Fruit fly (Drosophila melanogaster): Measurements from ENCODE around the gene Atet.
A peak's percentile ranks its signal among the peaks of the same experiment; 100 is the strongest.

Gene Atet

dm6 chr2L:4350683-4351324, 17.1 kb downstream of the Atet start (continued):
- TF ChIP-seq D19B (GFP tag; optimal IDR thresholded peaks at IDR 0.05) (no peak), Neu2 (GFP tag; optimal IDR thresholded peaks at IDR 0.05; ENCODE audit: borderline replicate concordance) (no peak), CG2875 (GFP tag; optimal IDR thresholded peaks at IDR 0.05) (peak; percentile 16), pfk (GFP tag; optimal IDR thresholded peaks at IDR 0.05) (no peak), Nf-YA (GFP tag; IDR thresholded peaks at IDR 0.05) (no peak), CG10565 (GFP tag; optimal IDR thresholded peaks at IDR 0.05) (no peak), zen2 (GFP tag; IDR thresholded peaks at IDR 0.05; ENCODE audit: partially characterized antibody) (no peak), Sox102F (GFP tag; optimal IDR thresholded peaks at IDR 0.05) (peak; percentile 13), CG1603 (tag; optimal IDR thresholded peaks at IDR 0.05) (peak; percentile 58), Mes4 (GFP tag; optimal IDR thresholded peaks at IDR 0.05) (peak; percentile 67), GATAe (GFP tag; conservative IDR thresholded peaks at IDR 0.05) (no peak), CG7372 (GFP tag; IDR thresholded peaks at IDR 0.05) (peak; percentile 30; the same call in 1 of the 2 replicates), fru (optimal IDR thresholded peaks at IDR 0.05) (no peak), CG32532 (GFP tag; IDR thresholded peaks at IDR 0.05) (no peak; the same call in 1 of the 2 replicates), Abd-B (GFP tag; optimal IDR thresholded peaks at IDR 0.05) (peak; percentile 26), MBD-R2 (GFP tag; IDR thresholded peaks at IDR 0.05) (no peak), HLH3B (GFP tag; IDR thresholded peaks at IDR 0.05) (no peak), H15 (GFP tag; IDR thresholded peaks at IDR 0.05) (0 out of 3 replicates have a peak, but pooled peaks have one; percentile 35), gro (GFP tag; optimal IDR thresholded peaks at IDR 0.05) (no peak), lmd (GFP tag; IDR thresholded peaks at IDR 0.05) (peak; percentile 52; the same call in 1 of the 2 replicates), CG17361 (GFP tag; IDR thresholded peaks at IDR 0.05) (peak; percentile 75), CG7839 (tag; optimal IDR thresholded peaks at IDR 0.05) (peak; percentile 72), Hsf (GFP tag; optimal IDR thresholded peaks at IDR 0.05) (peak; percentile 66), CG8478 (optimal IDR thresholded peaks at IDR 0.05) (no peak), ara (GFP tag; IDR thresholded peaks at IDR 0.05) (peak; percentile 89), B-H2 (GFP tag; optimal IDR thresholded peaks at IDR 0.05) (no peak), NFAT (GFP tag; IDR thresholded peaks at IDR 0.05) (no peak), Nf-YC (tag; optimal IDR thresholded peaks at IDR 0.05) (no peak), CG17568 (GFP tag; optimal IDR thresholded peaks at IDR 0.05) (no peak), lola (GFP tag; optimal IDR thresholded peaks at IDR 0.05) (peak in 1 of 3 experiments; percentile 91), Aef1 (GFP tag; IDR thresholded peaks at IDR 0.05) (no peak), Usf (GFP tag; optimal IDR thresholded peaks at IDR 0.05) (peak; percentile 56), shn (GFP tag; optimal IDR thresholded peaks at IDR 0.05) (peak; percentile 41), Xrp1 (GFP tag; IDR thresholded peaks at IDR 0.05) (peak; percentile 93), CHES-1-like (GFP tag; optimal IDR thresholded peaks at IDR 0.05) (peak; percentile 37), al (GFP tag; IDR thresholded peaks at IDR 0.05) (no peak), CoRest (tag; optimal IDR thresholded peaks at IDR 0.05) (peak; percentile 63), Pdp1 (GFP tag; optimal IDR thresholded peaks at IDR 0.05) (peak; percentile 36 to 66), Rx (GFP tag; IDR thresholded peaks at IDR 0.05) (0 out of 2 replicates have a peak, but pooled peaks have one; percentile 49), Antp (GFP tag; optimal IDR thresholded peaks at IDR 0.05) (peak; percentile 40), Gsc (GFP tag; IDR thresholded peaks at IDR 0.05) (no peak), Hmx (GFP tag; optimal IDR thresholded peaks at IDR 0.05) (no peak), CG5180 (GFP tag; optimal IDR thresholded peaks at IDR 0.05) (no peak), CG32767 (GFP tag; IDR thresholded peaks at IDR 0.05) (0 out of 2 replicates have a peak, but pooled peaks have one; percentile 24), dan (GFP tag; IDR thresholded peaks at IDR 0.05) (no peak; the same call in 1 of the 2 replicates), mld (GFP tag; IDR thresholded peaks at IDR 0.05; ENCODE audit: partially characterized antibody) (no peak), E2f2 (GFP tag; IDR thresholded peaks at IDR 0.05) (peak; percentile 14; the same call in 1 of the 2 replicates), vnd (GFP tag; IDR thresholded peaks at IDR 0.05; ENCODE audit: partially characterized antibody) (no peak), abd-A (tag; optimal IDR thresholded peaks at IDR 0.05) (no peak), sob (GFP tag; IDR thresholded peaks at IDR 0.05) (no peak)

Measured in whole organism, embryonic.